Worm (Caenorhabditis elegans): ENCODE data around the gene F35A5.5.

DNA sequence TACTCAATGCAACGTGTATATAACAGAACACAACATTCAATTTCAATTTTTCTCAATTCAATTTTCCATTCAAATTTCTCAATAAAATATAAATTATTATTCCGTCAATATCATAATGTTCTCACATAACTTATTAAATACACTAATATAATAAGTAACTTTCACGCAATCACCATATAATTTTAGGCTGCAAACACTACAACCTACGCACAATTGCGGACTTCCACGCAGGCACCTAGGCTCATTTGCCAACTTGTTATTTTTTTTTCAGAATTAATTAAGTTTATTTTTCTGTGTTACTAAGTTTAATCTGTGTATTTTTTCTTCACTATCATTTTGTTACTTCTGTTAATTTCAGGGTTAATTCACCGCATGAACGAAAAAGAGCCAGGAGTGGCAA is 23.1 kb downstream of the F35A5.5 start, which contains the start of gene F47B7.2:
- no peak for TF ChIP-seq athp-1 (tag; optimal IDR thresholded peaks at IDR 0.05)
- no peak for TF ChIP-seq hsf-1 (GFP tag; IDR thresholded peaks at IDR 0.05)
- TF ChIP-seq ceh-100 (GFP tag; IDR thresholded peaks at IDR 0.05), result no peak
- TF ChIP-seq Y53F4B.3 (GFP tag; IDR thresholded peaks at IDR 0.05), result no peak

All from whole organism, young adult.